Worm (Caenorhabditis elegans) whole organism, late embryonic: ENCODE data around the gene F31F6.3.

Source experiments
- ceh-18 ChIP-seq: sonication (generic microtip); optimal IDR thresholded peaks from 2 replicates; lab custom pipeline; 2016; ENCODE audit warnings: missing genetic modification characterization, missing compliant biosample characterization
- dve-1 ChIP-seq: sonication (generic microtip); optimal IDR thresholded peaks from 2 replicates; lab custom pipeline; 2017; ENCODE audit warnings: antibody characterized with exemption, mild to moderate bottlenecking, missing genetic modification characterization, missing compliant biosample characterization
- fkh-10 ChIP-seq: fragments of 150-350 bp; optimal IDR thresholded peaks from 2 replicates; lab custom pipeline; 2014; ENCODE audit warnings: missing biosample characterization, missing genetic modification reagents, missing genetic modification characterization
- hlh-8 ChIP-seq: sonication (generic microtip); optimal IDR thresholded peaks from 2 replicates; lab custom pipeline; 2016; ENCODE audit warnings: missing genotype, missing genetic modification characterization, missing compliant biosample characterization
- lim-6 ChIP-seq: sonication (generic microtip); optimal IDR thresholded peaks from 2 replicates; lab custom pipeline; 2016; ENCODE audit warnings: missing genetic modification characterization, missing compliant biosample characterization
- pha-4 ChIP-seq: fragments of 150-350 bp; optimal IDR thresholded peaks from 2 replicates; lab custom pipeline; 2018; ENCODE audit warnings: missing biosample characterization, missing genetic modification reagents, missing genetic modification characterization
- zip-5 ChIP-seq: sonication (generic microtip); optimal IDR thresholded peaks from 2 replicates; lab custom pipeline; 2016; ENCODE audit warnings: missing genetic modification characterization, missing compliant biosample characterization

DNA sequence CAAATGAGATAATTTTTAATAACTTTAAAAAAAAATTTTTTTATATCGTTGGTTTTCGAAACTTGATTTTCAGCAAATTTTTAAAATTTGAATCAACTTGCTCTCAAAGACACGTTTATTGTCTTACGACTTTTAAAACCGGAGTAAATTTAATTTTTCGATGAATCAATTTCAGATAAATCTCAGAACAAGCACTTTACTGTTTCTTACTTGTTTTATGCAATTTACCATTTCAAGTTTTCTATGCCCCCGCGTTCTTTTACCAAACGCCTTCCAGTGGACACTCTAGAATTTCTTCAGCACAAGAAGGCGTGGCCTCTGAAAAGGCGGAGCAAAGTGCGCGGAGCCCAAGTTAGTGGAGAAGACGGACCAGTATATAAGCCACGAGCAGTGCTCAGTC, 8.5 kb upstream of the F31F6.3 start, which contains the start of gene flp-8:
- TF ChIP-seq dve-1 (no peak), zip-5 (tag; lab: Kevin White, UChicago) (no peak), hlh-8 (no peak), pha-4 (tag; lab: Kevin White, UChicago) (no peak), ceh-18 (tag; lab: Kevin White, UChicago) (no peak), lim-6 (tag; lab: Kevin White, UChicago) (no peak), fkh-10 (GFP tag; lab: Kevin White, UChicago) (no peak)
